Fruit fly (Drosophila melanogaster) whole organism, embryonic: Measurements from ENCODE around the gene CG4115.

Experiments used
- Adf1 ChIP-seq: fragments of 200-800 bp; sonication (Bioruptor generic); IDR thresholded peaks from 2 replicates; pipeline ENCODE4 v1.3.6; 2022; ENCODE audit warnings: missing biosample characterization, missing genetic modification characterization
- BtbVII ChIP-seq: fragments of 200-800 bp; sonication (Bioruptor generic); optimal IDR thresholded peaks from 3 replicates; lab custom pipeline; 2017; ENCODE audit warnings: missing biosample characterization, mild to moderate bottlenecking, missing genetic modification characterization
- CG10147 ChIP-seq: fragments of 200-800 bp; sonication (Bioruptor generic); optimal IDR thresholded peaks from 2 replicates; lab custom pipeline; 2019; ENCODE audit warnings: missing biosample characterization, mild to moderate bottlenecking, missing genetic modification characterization, moderate library complexity
- CG10274 ChIP-seq: fragments of 200-800 bp; sonication (Bioruptor generic); optimal IDR thresholded peaks from 3 replicates; lab custom pipeline; 2017; ENCODE audit warnings: missing biosample characterization, mild to moderate bottlenecking, missing genetic modification characterization
- CG10321 ChIP-seq: fragments of 200-800 bp; sonication (Bioruptor generic); IDR thresholded peaks from 2 replicates; pipeline ENCODE4 v1.3.6; 2022; ENCODE audit warnings: missing biosample characterization, missing genetic modification characterization
- CG13775 ChIP-seq: fragments of 200-800 bp; sonication (Bioruptor generic); optimal IDR thresholded peaks from 3 replicates; lab custom pipeline; 2017; ENCODE audit warnings: missing biosample characterization, mild to moderate bottlenecking, missing genetic modification characterization
- CG14014 ChIP-seq: fragments of 200-800 bp; sonication (Bioruptor generic); IDR thresholded peaks from 2 replicates; pipeline ENCODE4 v1.3.6; 2022; ENCODE audit warnings: missing biosample characterization, missing genetic modification characterization
- CG15269 ChIP-seq: fragments of 200-800 bp; sonication (Bioruptor generic); optimal IDR thresholded peaks from 2 replicates; lab custom pipeline; 2018; ENCODE audit warnings: missing biosample characterization, mild to moderate bottlenecking, missing genetic modification characterization, moderate library complexity
- CG15514 ChIP-seq: fragments of 200-800 bp; sonication (Bioruptor generic); optimal IDR thresholded peaks from 3 replicates; lab custom pipeline; 2017; ENCODE audit warnings: missing biosample characterization, missing genetic modification characterization, mild to moderate bottlenecking, moderate library complexity, missing genetic modification reagents
- CG2199 ChIP-seq: fragments of 200-800 bp; sonication (Bioruptor generic); IDR thresholded peaks from 3 replicates; pipeline ENCODE4 v1.3.6; 2022; ENCODE audit warnings: missing biosample characterization, missing genetic modification characterization
- CG2202 ChIP-seq: fragments of 200-800 bp; sonication (Bioruptor generic); optimal IDR thresholded peaks from 2 replicates; lab custom pipeline; 2018; ENCODE audit warnings: missing biosample characterization, mild to moderate bottlenecking, missing genetic modification characterization
- CG31365 ChIP-seq: fragments of 200-800 bp; sonication (Bioruptor generic); optimal IDR thresholded peaks from 2 replicates; lab custom pipeline; 2018; ENCODE audit warnings: missing biosample characterization, mild to moderate bottlenecking, missing genetic modification characterization
- CG3407 ChIP-seq: fragments of 200-800 bp; sonication (Bioruptor generic); optimal IDR thresholded peaks from 2 replicates; lab custom pipeline; 2018; ENCODE audit warnings: missing biosample characterization, mild to moderate bottlenecking, missing genetic modification characterization
- CG4360 ChIP-seq: fragments of 200-800 bp; sonication (Bioruptor generic); IDR thresholded peaks from 2 replicates; pipeline ENCODE4 v1.3.6; 2022; ENCODE audit warnings: missing biosample characterization, missing genetic modification characterization
- CG6654 ChIP-seq: fragments of 200-800 bp; sonication (Bioruptor generic); optimal IDR thresholded peaks from 2 replicates; lab custom pipeline; 2017; ENCODE audit warnings: missing biosample characterization, mild to moderate bottlenecking, missing genetic modification characterization
- CG7357 ChIP-seq: fragments of 200-800 bp; sonication (Bioruptor generic); IDR thresholded peaks from 3 replicates; pipeline ENCODE4 v1.3.6; 2022; ENCODE audit warnings: missing biosample characterization, missing genetic modification characterization
- CG7928 ChIP-seq: fragments of 200-800 bp; sonication (Bioruptor generic); optimal IDR thresholded peaks from 2 replicates; lab custom pipeline; 2017; ENCODE audit warnings: missing biosample characterization, mild to moderate bottlenecking, missing genetic modification characterization
- CG8281 ChIP-seq: fragments of 200-800 bp; sonication (Bioruptor generic); optimal IDR thresholded peaks from 2 replicates; lab custom pipeline; 2018; ENCODE audit warnings: missing biosample characterization, mild to moderate bottlenecking, missing genetic modification characterization, moderate library complexity
- CG9437 ChIP-seq: fragments of 200-800 bp; sonication (Bioruptor generic); optimal IDR thresholded peaks from 2 replicates; lab custom pipeline; 2018; ENCODE audit warnings: missing biosample characterization, mild to moderate bottlenecking, missing genetic modification characterization
- CG9817 ChIP-seq: fragments of 200-800 bp; sonication (Bioruptor generic); optimal IDR thresholded peaks from 2 replicates; lab custom pipeline; 2018; ENCODE audit warnings: missing biosample characterization, mild to moderate bottlenecking, missing genetic modification characterization, moderate library complexity
- Chrac-16 ChIP-seq: fragments of 200-800 bp; sonication (Bioruptor generic); optimal IDR thresholded peaks from 3 replicates; lab custom pipeline; 2016; ENCODE audit warnings: missing biosample characterization, missing genetic modification characterization
- CkIIα-i1 ChIP-seq: fragments of 200-800 bp; sonication (Bioruptor generic); IDR thresholded peaks from 2 replicates; pipeline ENCODE4 v1.3.6; 2022; ENCODE audit warnings: missing biosample characterization, missing genetic modification characterization
- Dek ChIP-seq: fragments of 200-800 bp; sonication (Bioruptor generic); optimal IDR thresholded peaks from 3 replicates; lab custom pipeline; 2019; ENCODE audit warnings: missing biosample characterization, mild to moderate bottlenecking, missing genetic modification characterization, moderate library complexity
- Dfd ChIP-seq, 2 experiments: fragments of >200 bp; optimal IDR thresholded peaks; 2 replicates each; lab custom pipeline; 2017; ENCODE audit warnings: missing biosample characterization in 2 of 2, missing genetic modification characterization in 2 of 2
- Doc3 ChIP-seq: fragments of 200-800 bp; sonication (Bioruptor generic); IDR thresholded peaks from 3 replicates; pipeline ENCODE4 v1.3.6; 2022; ENCODE audit warnings: missing biosample characterization, missing genetic modification characterization; ENCODE audit not compliant: partially characterized antibody
- Fer2 ChIP-seq: fragments of 200-800 bp; sonication (Bioruptor generic); optimal IDR thresholded peaks from 2 replicates; lab custom pipeline; 2018; ENCODE audit warnings: missing biosample characterization, mild to moderate bottlenecking, missing genetic modification characterization, moderate library complexity
- Gug ChIP-seq: fragments of 200-800 bp; sonication (Bioruptor generic); IDR thresholded peaks from 4 replicates; pipeline ENCODE4 v1.3.6; 2022; ENCODE audit warnings: missing biosample characterization, missing genetic modification characterization
- HHEX ChIP-seq: fragments of 200-800 bp; sonication (Bioruptor generic); optimal IDR thresholded peaks from 3 replicates; lab custom pipeline; 2017; ENCODE audit warnings: missing biosample characterization, mild to moderate bottlenecking, missing genetic modification characterization, missing genetic modification reagents
- Mrtf ChIP-seq: fragments of 200-800 bp; sonication (Bioruptor generic); IDR thresholded peaks from 3 replicates; pipeline ENCODE4 v1.3.6; 2022; ENCODE audit warnings: missing biosample characterization, missing genetic modification characterization
- Myb ChIP-seq: fragments of 200-800 bp; sonication (Bioruptor generic); optimal IDR thresholded peaks from 2 replicates; lab custom pipeline; 2016; ENCODE audit warnings: missing biosample characterization, missing genetic modification characterization
- NfI ChIP-seq: fragments of 200-800 bp; sonication (Bioruptor generic); optimal IDR thresholded peaks from 3 replicates; lab custom pipeline; 2018; ENCODE audit warnings: missing biosample characterization, mild to moderate bottlenecking, missing genetic modification characterization, moderate library complexity
- Rfx ChIP-seq: fragments of 200-800 bp; sonication (Bioruptor generic); IDR thresholded peaks from 2 replicates; pipeline ENCODE4 v1.3.6; 2022; ENCODE audit warnings: missing biosample characterization, missing genetic modification characterization
- Sox100B ChIP-seq: fragments of 200-800 bp; sonication (Bioruptor generic); optimal IDR thresholded peaks from 3 replicates; lab custom pipeline; 2018; ENCODE audit warnings: missing biosample characterization, mild to moderate bottlenecking, missing genetic modification characterization
- Sry-δ ChIP-seq: fragments of 200-800 bp; sonication (Bioruptor generic); optimal IDR thresholded peaks from 2 replicates; lab custom pipeline; 2016; ENCODE audit warnings: missing biosample characterization, missing genetic modification characterization
- Tbp ChIP-seq: fragments of >200 bp; optimal IDR thresholded peaks from 2 replicates; lab custom pipeline; 2018; ENCODE audit warnings: missing biosample characterization, missing genetic modification characterization
- Xrp1 ChIP-seq: fragments of 200-800 bp; sonication (Bioruptor generic); IDR thresholded peaks from 2 replicates; pipeline ENCODE4 v1.3.6; 2022; ENCODE audit warnings: missing biosample characterization, missing genetic modification characterization
- ci ChIP-seq: fragments of 200-800 bp; sonication (Bioruptor generic); IDR thresholded peaks from 3 replicates; pipeline ENCODE4 v1.3.6; 2022; ENCODE audit warnings: missing biosample characterization, missing genetic modification characterization
- crol ChIP-seq: fragments of 200-800 bp; sonication (Bioruptor generic); IDR thresholded peaks from 2 replicates; pipeline ENCODE4 v1.3.6; 2022; ENCODE audit warnings: missing biosample characterization, missing genetic modification characterization
- cwo ChIP-seq: fragments of 200-800 bp; sonication (Bioruptor generic); optimal IDR thresholded peaks from 3 replicates; lab custom pipeline; 2017; ENCODE audit warnings: missing biosample characterization, missing genetic modification characterization, mild to moderate bottlenecking, moderate library complexity, missing genetic modification reagents
- emc ChIP-seq: fragments of 200-800 bp; sonication (Bioruptor generic); optimal IDR thresholded peaks from 2 replicates; lab custom pipeline; 2016; ENCODE audit warnings: missing biosample characterization, missing genetic modification characterization
- fd96Cb ChIP-seq: fragments of 200-800 bp; sonication (Bioruptor generic); optimal IDR thresholded peaks from 2 replicates; lab custom pipeline; 2018; ENCODE audit warnings: missing biosample characterization, mild to moderate bottlenecking, missing genetic modification characterization, moderate library complexity
- lbe ChIP-seq: fragments of 200-800 bp; sonication (Bioruptor generic); optimal IDR thresholded peaks from 2 replicates; lab custom pipeline; 2016; ENCODE audit warnings: missing biosample characterization, mild to moderate bottlenecking, missing genetic modification characterization
- lmd ChIP-seq: fragments of 200-800 bp; sonication (Bioruptor generic); IDR thresholded peaks from 2 replicates; pipeline ENCODE4 v1.3.6; 2022; ENCODE audit warnings: missing biosample characterization, missing genetic modification characterization
- maf-S ChIP-seq: fragments of 200-800 bp; sonication (Bioruptor generic); optimal IDR thresholded peaks from 2 replicates; lab custom pipeline; 2016; ENCODE audit warnings: missing biosample characterization, missing genetic modification characterization
- pb ChIP-seq: fragments of 200-800 bp; sonication (Bioruptor generic); optimal IDR thresholded peaks from 3 replicates; lab custom pipeline; 2016; ENCODE audit warnings: missing biosample characterization, missing genetic modification characterization
- schlank ChIP-seq: fragments of 200-800 bp; sonication (Bioruptor generic); optimal IDR thresholded peaks from 2 replicates; lab custom pipeline; 2018; ENCODE audit warnings: missing biosample characterization, mild to moderate bottlenecking, missing genetic modification characterization
- slbo ChIP-seq: fragments of 200-800 bp; sonication (Bioruptor generic); IDR thresholded peaks from 2 replicates; pipeline ENCODE4 v1.3.6; 2022; ENCODE audit warnings: missing biosample characterization, missing genetic modification characterization
- slou ChIP-seq: fragments of 200-800 bp; sonication (Bioruptor generic); optimal IDR thresholded peaks from 3 replicates; lab custom pipeline; 2016; ENCODE audit warnings: missing biosample characterization, missing genetic modification characterization
- sna ChIP-seq: fragments of 200-800 bp; sonication (Bioruptor generic); IDR thresholded peaks from 2 replicates; pipeline ENCODE4 v1.3.6; 2022; ENCODE audit warnings: missing biosample characterization, missing genetic modification characterization; ENCODE audit not compliant: partially characterized antibody
- sqz ChIP-seq: fragments of 200-800 bp; sonication (Bioruptor generic); optimal IDR thresholded peaks from 3 replicates; lab custom pipeline; 2018; ENCODE audit warnings: missing biosample characterization, mild to moderate bottlenecking, missing genetic modification characterization
- stwl ChIP-seq: fragments of 200-800 bp; sonication (Bioruptor generic); optimal IDR thresholded peaks from 3 replicates; lab custom pipeline; 2018; ENCODE audit warnings: missing biosample characterization, mild to moderate bottlenecking, missing genetic modification characterization, moderate library complexity

The CG4115 gene

DNA sequence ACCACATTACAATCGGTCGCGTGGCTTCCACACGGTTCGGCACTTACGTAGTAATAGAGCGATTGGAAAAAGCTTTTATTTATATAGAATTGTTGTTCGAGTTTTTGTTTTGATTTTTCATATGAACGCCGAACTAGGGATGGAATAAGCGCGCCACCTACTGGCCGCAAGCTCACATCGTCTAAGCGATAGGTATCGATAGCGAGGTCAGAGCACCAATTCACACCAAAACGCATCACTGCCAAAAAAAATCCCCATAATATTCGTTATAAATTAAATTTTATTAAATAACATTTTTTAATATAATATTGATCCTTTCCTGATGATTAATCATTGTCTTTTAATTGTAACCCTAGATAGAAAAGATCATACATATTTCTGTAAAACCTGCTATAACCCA is 9.3 kb upstream of the CG4115 start, which contains the start of gene CG10038 (continued):
- TF ChIP-seq Chrac-16 (GFP tag; lab: Kevin White, UChicago) (peak; percentile 16), Adf1 (peak; percentile 25; the same call in 1 of the 2 replicates), CG13775 (GFP tag; lab: Kevin White, UChicago) (peak; percentile 21), Xrp1 (GFP tag; lab: Robert Waterston, UW) (peak; percentile 28; the same call in 1 of the 2 replicates), ci (GFP tag; lab: Robert Waterston, UW) (0 out of 3 replicates have a peak, but pooled peaks have one; percentile 23), CG10274 (GFP tag; lab: Kevin White, UChicago) (no peak), fd96Cb (tag; lab: Kevin White, UChicago) (no peak), CG2199 (GFP tag; lab: Robert Waterston, UW) (no peak), schlank (tag; lab: Kevin White, UChicago) (no peak), CG7928 (GFP tag; lab: Kevin White, UChicago) (peak; percentile 47), CG2202 (tag; lab: Kevin White, UChicago) (no peak), CG10321 (GFP tag; lab: Robert Waterston, UW) (no peak), Mrtf (0 out of 3 replicates have a peak, but pooled peaks have one; percentile 28), Fer2 (tag; lab: Kevin White, UChicago) (no peak), CG31365 (tag; lab: Kevin White, UChicago) (no peak), Sry-δ (peak; percentile 95), pb (no peak), CG7357 (GFP tag; lab: Robert Waterston, UW) (peak; percentile 81), CG15269 (tag; lab: Kevin White, UChicago) (no peak), CG9437 (GFP tag; lab: Kevin White, UChicago) (no peak), CG4360 (GFP tag; lab: Robert Waterston, UW) (0 out of 2 replicates have a peak, but pooled peaks have one; percentile 26), crol (GFP tag; lab: Robert Waterston, UW) (no peak), NfI (peak; percentile 48), Doc3 (GFP tag; lab: Robert Waterston, UW) (peak; percentile 91), emc (GFP tag; lab: Kevin White, UChicago) (no peak), slbo (GFP tag; lab: Robert Waterston, UW) (peak; percentile 67; the same call in 1 of the 2 replicates), Sox100B (no peak), slou (GFP tag; lab: Kevin White, UChicago) (no peak), CG6654 (GFP tag; lab: Kevin White, UChicago) (no peak), CG8281 (tag; lab: Kevin White, UChicago) (no peak), maf-S (GFP tag; lab: Kevin White, UChicago) (peak; percentile 6), CG3407 (GFP tag; lab: Kevin White, UChicago) (no peak), sqz (peak; percentile 28), Dek (tag; lab: Kevin White, UChicago) (peak; percentile 60), lbe (GFP tag; lab: Kevin White, UChicago) (peak; percentile 37), HHEX (GFP tag; lab: Kevin White, UChicago) (no peak), BtbVII (GFP tag; lab: Kevin White, UChicago) (no peak), Myb (peak; percentile 83), CG14014 (GFP tag; lab: Robert Waterston, UW) (no peak), CkIIα-i1 (GFP tag; lab: Robert Waterston, UW) (no peak), CG10147 (GFP tag; lab: Kevin White, UChicago) (no peak), Dfd (GFP tag; optimal IDR thresholded peaks at IDR 0.05; lab: Kevin White, UChicago) (no peak), Rfx (peak; percentile 84), cwo (GFP tag; lab: Kevin White, UChicago) (no peak), sna (GFP tag; lab: Robert Waterston, UW) (peak; percentile 89), lmd (GFP tag; lab: Robert Waterston, UW) (no peak), Gug (GFP tag; lab: Robert Waterston, UW) (peak; percentile 62; the same call in 2 of the 4 replicates), Tbp (no peak), CG15514 (GFP tag; lab: Kevin White, UChicago) (peak; percentile 79), CG9817 (peak; percentile 30), stwl (tag; lab: Kevin White, UChicago) (peak; percentile 87)
